Worm (Caenorhabditis elegans): ENCODE measurements around the gene F58H7.1.
A peak's percentile ranks its signal among the peaks of the same experiment; 100 is the strongest.

Gene F58H7.1

ce11 chrIV:957820-958219, 22.2 kb upstream of the F58H7.1 start:
- TF ChIP-seq unc-39 (tag; optimal IDR thresholded peaks at IDR 0.05) (no peak), flh-1 (GFP tag; optimal IDR thresholded peaks at IDR 0.05) (no peak), M03D4.4 (tag; optimal IDR thresholded peaks at IDR 0.05) (no peak), snpc-4 (tag; optimal IDR thresholded peaks at IDR 0.05) (no peak), unc-62 (GFP tag; optimal IDR thresholded peaks at IDR 0.05) (peak; percentile 81), tbx-8 (GFP tag; optimal IDR thresholded peaks at IDR 0.05) (no peak), hlh-1 (tag; optimal IDR thresholded peaks at IDR 0.05) (peak; percentile 34), nhr-12 (tag; optimal IDR thresholded peaks at IDR 0.05) (no peak), drap-1 (GFP tag; optimal IDR thresholded peaks at IDR 0.05) (peak; percentile 33), sptf-1 (tag; optimal IDR thresholded peaks at IDR 0.05) (no peak), ham-2 (GFP tag; optimal IDR thresholded peaks at IDR 0.05) (no peak), unc-120 (tag; optimal IDR thresholded peaks at IDR 0.05; ENCODE audit: poor library complexity, severe bottlenecking) (peak; percentile 80), nhr-2 (tag; optimal IDR thresholded peaks at IDR 0.05) (no peak), ces-1 (GFP tag; optimal IDR thresholded peaks at IDR 0.05) (no peak), sem-2 (GFP tag; optimal IDR thresholded peaks at IDR 0.05) (no peak), mep-1 (tag; optimal IDR thresholded peaks at IDR 0.05) (peak; percentile 18), blmp-1 (tag; optimal IDR thresholded peaks at IDR 0.05) (no peak), elt-1 (tag; optimal IDR thresholded peaks at IDR 0.05; ENCODE audit: borderline replicate concordance, insufficient read depth) (peak; percentile 22), ceh-39 (tag; optimal IDR thresholded peaks at IDR 0.05) (peak; percentile 59), lin-13 (tag; optimal IDR thresholded peaks at IDR 0.05) (peak; percentile 9), elt-3 (tag; optimal IDR thresholded peaks at IDR 0.05) (no peak), ceh-83 (GFP tag; optimal IDR thresholded peaks at IDR 0.05) (no peak), mls-2 (tag; optimal IDR thresholded peaks at IDR 0.05) (peak; percentile 49)

- TF ChIP-seq blmp-1 (tag; optimal IDR thresholded peaks at IDR 0.05): peak; percentile 51
- no peak for TF ChIP-seq ztf-11 (tag; optimal IDR thresholded peaks at IDR 0.05)
Observed at ce11 chrIV:953136-953535, 17.5 kb upstream of the F58H7.1 start.

- TF ChIP-seq ces-1 (GFP tag; optimal IDR thresholded peaks at IDR 0.05) (peak; percentile 50), lsy-2 (tag; optimal IDR thresholded peaks at IDR 0.05) (no peak), zip-8 (tag; optimal IDR thresholded peaks at IDR 0.05) (no peak)
Observed at ce11 chrIV:951569-951968, 15.9 kb upstream of the F58H7.1 start.

- no peak for TF ChIP-seq tbx-8 (GFP tag; optimal IDR thresholded peaks at IDR 0.05)
- peak; percentile 4 for TF ChIP-seq elt-1 (tag; optimal IDR thresholded peaks at IDR 0.05; ENCODE audit: borderline replicate concordance, insufficient read depth)
- TF ChIP-seq flh-1 (GFP tag; optimal IDR thresholded peaks at IDR 0.05): no peak
Observed at ce11 chrIV:949940-950592, 14.4 kb upstream of the F58H7.1 start.

- TF ChIP-seq sem-2 (GFP tag; optimal IDR thresholded peaks at IDR 0.05) (no peak), ceh-43 (GFP tag; optimal IDR thresholded peaks at IDR 0.05) (no peak), bed-3 (GFP tag; optimal IDR thresholded peaks at IDR 0.05) (no peak), ham-2 (GFP tag; optimal IDR thresholded peaks at IDR 0.05) (no peak), nhr-237 (tag; optimal IDR thresholded peaks at IDR 0.05) (no peak), ztf-11 (tag; optimal IDR thresholded peaks at IDR 0.05) (no peak), snpc-4 (tag; optimal IDR thresholded peaks at IDR 0.05) (no peak), lsy-2 (tag; optimal IDR thresholded peaks at IDR 0.05) (no peak), mep-1 (tag; optimal IDR thresholded peaks at IDR 0.05) (no peak), nhr-76 (tag; optimal IDR thresholded peaks at IDR 0.05) (no peak), hlh-1 (tag; optimal IDR thresholded peaks at IDR 0.05) (no peak), mab-5 (tag; optimal IDR thresholded peaks at IDR 0.05) (no peak), pha-4 (tag; optimal IDR thresholded peaks at IDR 0.05) (no peak), drap-1 (GFP tag; optimal IDR thresholded peaks at IDR 0.05) (no peak), nhr-12 (tag; optimal IDR thresholded peaks at IDR 0.05) (no peak), unc-120 (tag; optimal IDR thresholded peaks at IDR 0.05; ENCODE audit: poor library complexity, severe bottlenecking) (no peak), flh-1 (GFP tag; optimal IDR thresholded peaks at IDR 0.05) (no peak)
Observed at ce11 chrIV:945601-946000, 10.0 kb upstream of the F58H7.1 start, which contains the start of gene faah-3. faah-3 (minus strand) TSS chrIV:945653.

All from whole organism, mixed stage, embryonic.